Worm (Caenorhabditis elegans) whole organism, early embryonic: Measurements from ENCODE around the gene C08E3.1.
"Not testable (repeated sequence)": the region's sequence is repeated elsewhere in the genome, so short reads cannot be mapped to it uniquely, and the experiment has no call there.

Experiments
- B0310.2 ChIP-seq: sonication (generic microtip); optimal IDR thresholded peaks from 2 replicates; lab custom pipeline; 2016; ENCODE audit warnings: mild to moderate bottlenecking, missing genetic modification characterization, missing compliant biosample characterization
- F13C5.2 ChIP-seq: sonication (generic microtip); optimal IDR thresholded peaks from 2 replicates; lab custom pipeline; 2017; ENCODE audit warnings: mild to moderate bottlenecking, missing genetic modification characterization, inconsistent platforms, missing compliant biosample characterization
- aly-1 ChIP-seq: sonication (generic microtip); optimal IDR thresholded peaks from 2 replicates; lab custom pipeline; 2016; ENCODE audit warnings: missing genetic modification characterization, missing compliant biosample characterization
- ama-1 ChIP-seq: fragments of 150-350 bp; optimal IDR thresholded peaks from 2 replicates; lab custom pipeline; 2014
- ceh-13 ChIP-seq: fragments of 200-800 bp; sonication (Bioruptor generic); optimal IDR thresholded peaks from 2 replicates; lab custom pipeline; 2018; ENCODE audit warnings: mild to moderate bottlenecking, missing genetic modification characterization, missing compliant biosample characterization
- ceh-36 ChIP-seq: sonication (generic microtip); optimal IDR thresholded peaks from 2 replicates; lab custom pipeline; 2016; ENCODE audit warnings: missing genetic modification characterization, inconsistent platforms, missing compliant biosample characterization
- ets-7 ChIP-seq: sonication (generic microtip); optimal IDR thresholded peaks from 2 replicates; lab custom pipeline; 2016; ENCODE audit warnings: missing genotype, missing genetic modification characterization, missing compliant biosample characterization
- flt-1 ChIP-seq: fragments of 200-800 bp; sonication (Bioruptor generic); IDR thresholded peaks from 2 replicates; pipeline ENCODE4 v1.3.6; 2022; ENCODE audit warnings: missing genetic modification characterization, missing compliant biosample characterization
- hmbx-1 ChIP-seq: sonication (generic microtip); optimal IDR thresholded peaks from 2 replicates; lab custom pipeline; 2016; ENCODE audit warnings: mild to moderate bottlenecking, missing genetic modification characterization, missing compliant biosample characterization
- hmg-4 ChIP-seq: fragments of 200-800 bp; sonication (Bioruptor generic); optimal IDR thresholded peaks from 2 replicates; lab custom pipeline; 2018; ENCODE audit warnings: mild to moderate bottlenecking, missing genetic modification characterization, missing compliant biosample characterization
- hnd-1 ChIP-seq: sonication (generic microtip); optimal IDR thresholded peaks from 2 replicates; lab custom pipeline; 2016; ENCODE audit warnings: missing genetic modification characterization, missing compliant biosample characterization
- pes-1 ChIP-seq: fragments of 200-800 bp; sonication (Bioruptor generic); IDR thresholded peaks from 2 replicates; pipeline ENCODE4 v1.3.6; 2022; ENCODE audit warnings: missing genetic modification reagents, missing genetic modification characterization, missing compliant biosample characterization
- scrt-1 ChIP-seq: fragments of 200-800 bp; sonication (Bioruptor generic); IDR thresholded peaks from 2 replicates; pipeline ENCODE4 v1.3.6; 2022; ENCODE audit warnings: missing genetic modification characterization, missing compliant biosample characterization
- sea-1 ChIP-seq: fragments of 200-800 bp; sonication (Bioruptor generic); conservative IDR thresholded peaks from 2 replicates; pipeline ENCODE4 v1.3.6; 2022; ENCODE audit warnings: missing genetic modification characterization, missing compliant biosample characterization
- tbx-11 ChIP-seq: fragments of 200-800 bp; sonication (Bioruptor generic); IDR thresholded peaks from 2 replicates; pipeline ENCODE4 v1.3.6; 2022; ENCODE audit warnings: missing genetic modification characterization, missing compliant biosample characterization
- tbx-37 ChIP-seq: fragments of 200-800 bp; sonication (Bioruptor generic); conservative IDR thresholded peaks from 2 replicates; pipeline ENCODE4 v1.3.6; 2022; ENCODE audit warnings: missing genetic modification reagents, missing genetic modification characterization, missing compliant biosample characterization
- tra-4 ChIP-seq: sonication (generic microtip); optimal IDR thresholded peaks from 2 replicates; lab custom pipeline; 2017; ENCODE audit warnings: missing genetic modification characterization, missing compliant biosample characterization

The C08E3.1 gene

ce11 chrII:1613972-1614371 lies 19.6 kb upstream of the C08E3.1 start, which contains the start of gene fbxa-164:
TSS of gene fbxa-164 (minus strand) at chrII:1614072.
- TF ChIP-seq ceh-36 (no peak), tbx-37 (no peak), B0310.2 (no peak), sea-1 (no peak), tra-4 (tag; lab: Kevin White, UChicago) (no peak), aly-1 (tag; lab: Kevin White, UChicago) (no peak), ama-1 (lab: Kevin White, UChicago) (no peak), hmbx-1 (tag; lab: Kevin White, UChicago) (no peak), ceh-13 (GFP tag; lab: Kevin White, UChicago) (no peak), scrt-1 (no peak), hmg-4 (no peak)

ce11 chrII:1616382-1616781 lies 17.2 kb upstream of the C08E3.1 start, which contains the start of gene fbxa-165:
TSS of gene fbxa-165 (minus strand) at chrII:1616482.
- no peak for TF ChIP-seq pes-1 (GFP tag; lab: Robert Waterston, UW)
- no peak for TF ChIP-seq hmbx-1 (tag; lab: Kevin White, UChicago)
- TF ChIP-seq tbx-11 (GFP tag; lab: Robert Waterston, UW), result no peak
- no peak for TF ChIP-seq aly-1 (tag; lab: Kevin White, UChicago)
- no peak for TF ChIP-seq ama-1 (lab: Kevin White, UChicago)
- no peak for TF ChIP-seq tra-4 (tag; lab: Kevin White, UChicago)

ce11 chrII:1618948-1619347 lies 14.6 kb upstream of the C08E3.1 start, which contains the start of gene fbxa-166:
TSS of gene fbxa-166 (minus strand) at chrII:1619048.
- no peak for TF ChIP-seq hmg-4
- TF ChIP-seq ets-7 (tag; lab: Kevin White, UChicago), result no peak
- no peak for TF ChIP-seq pes-1 (GFP tag; lab: Robert Waterston, UW)
- TF ChIP-seq sea-1, result no peak
- no peak for TF ChIP-seq F13C5.2 (tag; lab: Kevin White, UChicago)
- no peak for TF ChIP-seq ceh-36
- no peak for TF ChIP-seq tra-4 (tag; lab: Kevin White, UChicago)
- no peak for TF ChIP-seq tbx-11 (GFP tag; lab: Robert Waterston, UW)
- no peak for TF ChIP-seq hmbx-1 (tag; lab: Kevin White, UChicago)
- no peak for TF ChIP-seq ama-1 (lab: Kevin White, UChicago)
- TF ChIP-seq aly-1 (tag; lab: Kevin White, UChicago), result no peak
- no peak for TF ChIP-seq hnd-1
- TF ChIP-seq scrt-1, result no peak

ce11 chrII:1621180-1621579 lies 12.4 kb upstream of the C08E3.1 start, which contains the start of gene fbxa-158:
TSS of gene fbxa-158 (minus strand) at chrII:1621280.
- TF ChIP-seq tbx-37, result no peak
- no peak for TF ChIP-seq pes-1 (GFP tag; lab: Robert Waterston, UW)
- no peak for TF ChIP-seq ama-1 (lab: Kevin White, UChicago)
- TF ChIP-seq flt-1 (GFP tag; lab: Robert Waterston, UW), result no peak
- no peak for TF ChIP-seq scrt-1
- TF ChIP-seq ets-7 (tag; lab: Kevin White, UChicago), result no peak
- no peak for TF ChIP-seq B0310.2

- no peak for TF ChIP-seq tbx-37
- no peak for TF ChIP-seq F13C5.2 (tag; lab: Kevin White, UChicago)
- no peak for TF ChIP-seq tbx-11 (GFP tag; lab: Robert Waterston, UW)
- no peak for TF ChIP-seq hmg-4
- TF ChIP-seq aly-1 (tag; lab: Kevin White, UChicago), result no peak
- TF ChIP-seq ama-1 (lab: Kevin White, UChicago), result no peak
- no peak for TF ChIP-seq hmbx-1 (tag; lab: Kevin White, UChicago)
- TF ChIP-seq B0310.2, result no peak
- no peak for TF ChIP-seq ceh-13 (GFP tag; lab: Kevin White, UChicago)
- TF ChIP-seq tra-4 (tag; lab: Kevin White, UChicago), result no peak
- no peak for TF ChIP-seq ets-7 (tag; lab: Kevin White, UChicago)
- TF ChIP-seq sea-1, result no peak
- no peak for TF ChIP-seq hnd-1
Observed at ce11 chrII:1621795-1622194, 11.8 kb upstream of the C08E3.1 start.

ce11 chrII:1624572-1624971 lies 9.0 kb upstream of the C08E3.1 start, which contains the start of gene fbxa-160:
TSS of gene fbxa-160 (minus strand) at chrII:1624672.
- TF ChIP-seq hmg-4 (no peak), flt-1 (GFP tag; lab: Robert Waterston, UW) (no peak), ceh-36 (no peak), tra-4 (tag; lab: Kevin White, UChicago) (no peak), scrt-1 (no peak), F13C5.2 (tag; lab: Kevin White, UChicago) (no peak)

ce11 chrII:1625666-1626065 lies 7.9 kb upstream of the C08E3.1 start, which contains the start of gene C08E3.14:
TSS of gene C08E3.14 (plus strand) at chrII:1625966.
- TF ChIP-seq tbx-37 (no peak), B0310.2 (no peak), flt-1 (GFP tag; lab: Robert Waterston, UW) (no peak), ceh-36 (no peak), ama-1 (lab: Kevin White, UChicago) (no peak), sea-1 (no peak), hnd-1 (no peak), hmg-4 (no peak), ceh-13 (GFP tag; lab: Kevin White, UChicago) (no peak), tra-4 (tag; lab: Kevin White, UChicago) (no peak), hmbx-1 (tag; lab: Kevin White, UChicago) (no peak), ets-7 (tag; lab: Kevin White, UChicago) (no peak), F13C5.2 (tag; lab: Kevin White, UChicago) (no peak), scrt-1 (no peak), pes-1 (GFP tag; lab: Robert Waterston, UW) (no peak), tbx-11 (GFP tag; lab: Robert Waterston, UW) (no peak), aly-1 (tag; lab: Kevin White, UChicago) (no peak)

ce11 chrII:1627783-1628182 lies 5.8 kb upstream of the C08E3.1 start, which contains the start of gene C08E3.15:
TSS of gene C08E3.15 (minus strand) at chrII:1627883.
- TF ChIP-seq ceh-13 (GFP tag; lab: Kevin White, UChicago); scrt-1; hnd-1: not testable (repeated sequence)
